Worm (Caenorhabditis elegans): ENCODE data around the gene F08H9.3.

Gene F08H9.3

DNA sequence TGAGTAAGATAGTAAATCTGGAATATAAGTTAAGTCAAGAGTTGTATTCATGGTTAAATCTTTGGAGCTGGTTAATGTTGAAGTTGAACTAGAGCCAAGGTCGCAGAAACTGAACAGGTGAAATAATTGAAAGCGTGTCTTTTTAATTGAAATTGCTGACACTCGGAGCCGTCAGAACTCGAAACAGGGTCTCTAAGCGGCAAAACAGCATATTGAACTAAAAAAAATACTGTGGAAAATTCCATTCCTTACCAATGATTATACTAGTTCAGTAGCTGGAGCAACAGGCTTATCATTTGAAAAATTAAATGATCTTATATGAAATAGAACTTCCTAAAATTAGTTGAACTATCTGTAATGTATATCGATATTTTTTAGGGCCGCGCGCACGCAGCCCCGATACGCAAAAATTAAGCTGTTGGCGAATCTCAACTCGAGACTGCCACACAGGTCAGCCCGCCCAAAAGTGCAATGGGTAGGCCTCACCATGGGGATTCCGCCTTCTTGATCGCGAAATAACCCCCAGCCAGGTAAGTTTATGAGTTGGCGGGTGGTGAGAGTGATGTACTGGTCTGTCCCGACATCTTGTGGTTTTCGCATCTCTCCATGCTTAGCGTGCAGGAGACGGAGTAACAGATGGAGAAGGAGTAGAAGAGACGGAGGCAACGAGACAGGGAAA is 5.2 kb upstream of the F08H9.3 start, which contains the start of gene srz-97:
Gene srz-97, minus strand, starts transcription at position 51 of the 679 bp plus-strand sequence.
- no peak for TF ChIP-seq dpff-1 (tag; optimal IDR thresholded peaks at IDR 0.05)
- no peak for TF ChIP-seq tbx-9 (tag; optimal IDR thresholded peaks at IDR 0.05; ENCODE audit: borderline replicate concordance)
- TF ChIP-seq nhr-120 (GFP tag; IDR thresholded peaks at IDR 0.05): no peak
- no peak for TF ChIP-seq nhr-80 (tag; optimal IDR thresholded peaks at IDR 0.05)
- no peak for TF ChIP-seq gei-17 (GFP tag; optimal IDR thresholded peaks at IDR 0.05)
- TF ChIP-seq F49E8.2 (tag; optimal IDR thresholded peaks at IDR 0.05; ENCODE audit: insufficient read depth): peak; percentile 65
- peak; percentile 12 for TF ChIP-seq madf-10 (tag; optimal IDR thresholded peaks at IDR 0.05)
- TF ChIP-seq ztf-25 (GFP tag; IDR thresholded peaks at IDR 0.05): no peak
- peak; percentile 94 for TF ChIP-seq snpc-4 (GFP tag; optimal IDR thresholded peaks at IDR 0.05)
- peak; percentile 93 to 99 (median 98) for TF ChIP-seq snpc-4 (tag; optimal IDR thresholded peaks at IDR 0.05)
- no peak for TF ChIP-seq let-607 (tag; optimal IDR thresholded peaks at IDR 0.05)
- peak; percentile 74 for TF ChIP-seq tbp1 (GFP tag; optimal IDR thresholded peaks at IDR 0.05)
- 0 out of 2 replicates have a peak, but pooled peaks have one; percentile 45 for TF ChIP-seq hmg-20 (GFP tag; IDR thresholded peaks at IDR 0.05)
- TF ChIP-seq zim-3 (tag; optimal IDR thresholded peaks at IDR 0.05): no peak
- TF ChIP-seq rpc-1 (optimal IDR thresholded peaks at IDR 0.05): no peak
- no peak for TF ChIP-seq rpc-1 (tag; optimal IDR thresholded peaks at IDR 0.05)
- no peak for TF ChIP-seq F22D6.2 (tag; optimal IDR thresholded peaks at IDR 0.05)
- TF ChIP-seq F10E7.11 (tag; optimal IDR thresholded peaks at IDR 0.05): no peak
- no peak for TF ChIP-seq mel-28 (tag; optimal IDR thresholded peaks at IDR 0.05; ENCODE audit: borderline replicate concordance)
- no peak for TF ChIP-seq efl-1 (GFP tag; optimal IDR thresholded peaks at IDR 0.05)
- TF ChIP-seq mxl-1 (tag; optimal IDR thresholded peaks at IDR 0.05): no peak
- peak; percentile 13 for TF ChIP-seq lin-54 (GFP tag; optimal IDR thresholded peaks at IDR 0.05)
- 0 out of 2 replicates have a peak, but pooled peaks have one; percentile 15 for TF ChIP-seq ceh-40 (GFP tag; IDR thresholded peaks at IDR 0.05)
- TF ChIP-seq nfyb-1 (GFP tag; IDR thresholded peaks at IDR 0.05): peak; percentile 65
- TF ChIP-seq zfh-2 (GFP tag; conservative IDR thresholded peaks at IDR 0.05): no peak; the same call in 1 of the 2 replicates
- TF ChIP-seq hlh-12 (tag; optimal IDR thresholded peaks at IDR 0.05): no peak
- peak; percentile 37; the same call in 1 of the 2 replicates for TF ChIP-seq ekl-4 (GFP tag; IDR thresholded peaks at IDR 0.05)
- no peak for TF ChIP-seq ceh-79 (tag; optimal IDR thresholded peaks at IDR 0.05)
- no peak for TF ChIP-seq cebp-2 (GFP tag; IDR thresholded peaks at IDR 0.05)
- TF ChIP-seq K12H6.12 (tag; optimal IDR thresholded peaks at IDR 0.05): no peak
- TF ChIP-seq T26A5.8 (tag; optimal IDR thresholded peaks at IDR 0.05): no peak
- no peak for TF ChIP-seq lag-1 (GFP tag; IDR thresholded peaks at IDR 0.05)
- no peak for TF ChIP-seq ztf-28 (GFP tag; IDR thresholded peaks at IDR 0.05)
- peak; percentile 64; the same call in 1 of the 2 replicates for TF ChIP-seq aptf-2 (GFP tag; conservative IDR thresholded peaks at IDR 0.05)
- TF ChIP-seq F55B11.4 (tag; optimal IDR thresholded peaks at IDR 0.05; ENCODE audit: borderline replicate concordance, insufficient read depth): no peak
- TF ChIP-seq Y56A3A.18 (GFP tag; IDR thresholded peaks at IDR 0.05): peak; percentile 48; the same call in 1 of the 2 replicates
- peak; percentile 17 for TF ChIP-seq B0261.1 (tag; optimal IDR thresholded peaks at IDR 0.05)
- TF ChIP-seq fkh-3 (tag; optimal IDR thresholded peaks at IDR 0.05): no peak
- TF ChIP-seq K11D2.4 (GFP tag; IDR thresholded peaks at IDR 0.05): no peak
- no peak for TF ChIP-seq T07F8.4 (tag; optimal IDR thresholded peaks at IDR 0.05)
- no peak for TF ChIP-seq somi-1 (GFP tag; optimal IDR thresholded peaks at IDR 0.05)
- peak; percentile 75 for TF ChIP-seq D2030.7 (GFP tag; IDR thresholded peaks at IDR 0.05)
- peak; percentile 46 for TF ChIP-seq madf-8 (GFP tag; conservative IDR thresholded peaks at IDR 0.05)
- no peak for TF ChIP-seq lin-35 (GFP tag; optimal IDR thresholded peaks at IDR 0.05)
- TF ChIP-seq hlh-26 (GFP tag; conservative IDR thresholded peaks at IDR 0.05): no peak
- no peak for TF ChIP-seq C06A6.2 (GFP tag; conservative IDR thresholded peaks at IDR 0.05)
- no peak for TF ChIP-seq ceh-91 (GFP tag; IDR thresholded peaks at IDR 0.05)
- no peak for TF ChIP-seq aptf-3 (GFP tag; IDR thresholded peaks at IDR 0.05)
- TF ChIP-seq C17E4.6 (GFP tag; IDR thresholded peaks at IDR 0.05): no peak

All from whole organism, young adult.